Fruit fly (Drosophila melanogaster) whole organism, embryonic: ENCODE results near the gene CG15170.

Source experiments
- Bgb ChIP-seq: fragments of 200-800 bp; sonication (Bioruptor generic); IDR thresholded peaks from 2 replicates; pipeline ENCODE4 v1.3.6; 2022; ENCODE audit warnings: missing biosample characterization, missing genetic modification characterization; ENCODE audit not compliant: partially characterized antibody
- CG10321 ChIP-seq: fragments of 200-800 bp; sonication (Bioruptor generic); IDR thresholded peaks from 2 replicates; pipeline ENCODE4 v1.3.6; 2022; ENCODE audit warnings: missing biosample characterization, missing genetic modification characterization
- CG10462 ChIP-seq: fragments of 200-800 bp; sonication (Bioruptor generic); optimal IDR thresholded peaks from 2 replicates; lab custom pipeline; 2016; ENCODE audit warnings: missing biosample characterization, missing genetic modification characterization
- CG11085 ChIP-seq: fragments of 200-800 bp; sonication (Bioruptor generic); IDR thresholded peaks from 2 replicates; pipeline ENCODE4 v1.3.6; 2022; ENCODE audit warnings: missing biosample characterization, missing genetic modification characterization
- CG11560 ChIP-seq: fragments of 200-800 bp; sonication (Bioruptor generic); IDR thresholded peaks from 3 replicates; pipeline ENCODE4 v1.3.6; 2022; ENCODE audit warnings: missing biosample characterization, missing genetic modification characterization
- CG12155 ChIP-seq: fragments of 200-800 bp; sonication (Bioruptor generic); optimal IDR thresholded peaks from 3 replicates; lab custom pipeline; 2016; ENCODE audit warnings: missing biosample characterization, missing genetic modification characterization
- CG12299 ChIP-seq: fragments of 200-800 bp; sonication (Bioruptor generic); optimal IDR thresholded peaks from 2 replicates; lab custom pipeline; 2018; ENCODE audit warnings: missing biosample characterization, mild to moderate bottlenecking, missing genetic modification characterization
- CG1647 ChIP-seq: fragments of 200-800 bp; sonication (Bioruptor generic); optimal IDR thresholded peaks from 3 replicates; lab custom pipeline; 2016; ENCODE audit warnings: missing biosample characterization, missing genetic modification characterization
- CG17186 ChIP-seq: fragments of 200-800 bp; sonication (Bioruptor generic); optimal IDR thresholded peaks from 3 replicates; lab custom pipeline; 2017; ENCODE audit warnings: missing biosample characterization, missing genetic modification reagents, missing genetic modification characterization
- CG18476 ChIP-seq: fragments of 200-800 bp; sonication (Bioruptor generic); optimal IDR thresholded peaks from 2 replicates; lab custom pipeline; 2016; ENCODE audit warnings: missing biosample characterization, mild to moderate bottlenecking, missing genetic modification characterization
- CG18599 ChIP-seq: fragments of 200-800 bp; sonication (Bioruptor generic); optimal IDR thresholded peaks from 3 replicates; lab custom pipeline; 2017; ENCODE audit warnings: missing biosample characterization, missing genetic modification characterization, mild to moderate bottlenecking, moderate library complexity, missing genetic modification reagents
- CG18619 ChIP-seq: fragments of 200-800 bp; sonication (Bioruptor generic); optimal IDR thresholded peaks from 3 replicates; lab custom pipeline; 2017; ENCODE audit warnings: missing biosample characterization, mild to moderate bottlenecking, missing genetic modification characterization
- CG2120 ChIP-seq: fragments of 200-800 bp; sonication (Bioruptor generic); optimal IDR thresholded peaks from 3 replicates; lab custom pipeline; 2016; ENCODE audit warnings: missing biosample characterization, missing genetic modification characterization
- CG2678 ChIP-seq: fragments of 200-800 bp; sonication (Bioruptor generic); optimal IDR thresholded peaks from 3 replicates; lab custom pipeline; 2019; ENCODE audit warnings: missing biosample characterization, mild to moderate bottlenecking, missing genetic modification characterization, moderate library complexity
- CG2875 ChIP-seq: fragments of 200-800 bp; sonication (Bioruptor generic); optimal IDR thresholded peaks from 2 replicates; lab custom pipeline; 2017; ENCODE audit warnings: missing biosample characterization, mild to moderate bottlenecking, missing genetic modification characterization, missing genetic modification reagents
- CG2889 ChIP-seq: fragments of 200-800 bp; sonication (Bioruptor generic); IDR thresholded peaks from 3 replicates; pipeline ENCODE4 v1.3.6; 2022; ENCODE audit warnings: missing biosample characterization, missing genetic modification characterization
- CG30431 ChIP-seq: fragments of 200-800 bp; sonication (Bioruptor generic); optimal IDR thresholded peaks from 2 replicates; lab custom pipeline; 2017; ENCODE audit warnings: missing biosample characterization, missing genetic modification characterization
- CG31365 ChIP-seq: fragments of 200-800 bp; sonication (Bioruptor generic); optimal IDR thresholded peaks from 2 replicates; lab custom pipeline; 2018; ENCODE audit warnings: missing biosample characterization, mild to moderate bottlenecking, missing genetic modification characterization
- CG31441 ChIP-seq: fragments of 200-800 bp; sonication (Bioruptor generic); IDR thresholded peaks from 2 replicates; pipeline ENCODE4 v1.3.6; 2022; ENCODE audit warnings: missing biosample characterization, missing genetic modification characterization
- CG34376 ChIP-seq: fragments of 200-800 bp; sonication (Bioruptor generic); optimal IDR thresholded peaks from 2 replicates; lab custom pipeline; 2018; ENCODE audit warnings: missing biosample characterization, mild to moderate bottlenecking, missing genetic modification characterization
- CG4820 ChIP-seq: fragments of 200-800 bp; sonication (Bioruptor generic); optimal IDR thresholded peaks from 3 replicates; lab custom pipeline; 2016; ENCODE audit warnings: missing biosample characterization, missing genetic modification characterization
- CG5245 ChIP-seq: fragments of 200-800 bp; sonication (Bioruptor generic); optimal IDR thresholded peaks from 3 replicates; lab custom pipeline; 2016; ENCODE audit warnings: missing biosample characterization, missing genetic modification characterization
- CG6765 ChIP-seq: fragments of 200-800 bp; sonication (Bioruptor generic); optimal IDR thresholded peaks from 3 replicates; lab custom pipeline; 2017; ENCODE audit warnings: missing biosample characterization, mild to moderate bottlenecking, missing genetic modification characterization
- D ChIP-seq, 2 experiments: fragments of 200-800 bp in 1 of 2; fragments of >200 bp in 1 of 2; sonication (Bioruptor generic) in 1 of 2; optimal IDR thresholded peaks; 2 replicates in 1 of 2; 3 replicates in 1 of 2; lab custom pipeline; 2017; ENCODE audit warnings: mild to moderate bottlenecking in 1 of 2, missing biosample characterization in 1 of 2, missing genetic modification characterization in 1 of 2, missing genetic modification reagents in 1 of 2
- Doc3 ChIP-seq: fragments of 200-800 bp; sonication (Bioruptor generic); IDR thresholded peaks from 3 replicates; pipeline ENCODE4 v1.3.6; 2022; ENCODE audit warnings: missing biosample characterization, missing genetic modification characterization; ENCODE audit not compliant: partially characterized antibody
- Eip74EF ChIP-seq, 2 experiments: fragments of 200-800 bp in 1 of 2; fragments of >200 bp in 1 of 2; sonication (Bioruptor generic) in 1 of 2; optimal IDR thresholded peaks; 2 replicates each; lab custom pipeline; 2017 to 2019; ENCODE audit warnings: missing biosample characterization in 2 of 2, missing genetic modification characterization in 2 of 2, mild to moderate bottlenecking in 1 of 2, moderate library complexity in 1 of 2
- Ets65A ChIP-seq: fragments of 200-800 bp; sonication (Bioruptor generic); peaks from one replicate; lab custom pipeline; 2016; ENCODE audit warnings: missing biosample characterization, missing genetic modification characterization
- Ets97D ChIP-seq: fragments of 200-800 bp; sonication (Bioruptor generic); optimal IDR thresholded peaks from 3 replicates; lab custom pipeline; 2016; ENCODE audit warnings: missing biosample characterization, missing genetic modification characterization
- Fer1 ChIP-seq: fragments of 200-800 bp; sonication (Bioruptor generic); optimal IDR thresholded peaks from 2 replicates; lab custom pipeline; 2017; ENCODE audit warnings: missing biosample characterization, mild to moderate bottlenecking, missing genetic modification characterization
- HmgZ ChIP-seq: fragments of 200-800 bp; sonication (Bioruptor generic); optimal IDR thresholded peaks from 2 replicates; lab custom pipeline; 2018; ENCODE audit warnings: missing biosample characterization, mild to moderate bottlenecking, missing genetic modification characterization
- Kr ChIP-seq: fragments of 200-800 bp; sonication (Bioruptor generic); optimal IDR thresholded peaks from 2 replicates; lab custom pipeline; 2017; ENCODE audit warnings: missing biosample characterization, mild to moderate bottlenecking, missing genetic modification characterization
- Ssrp ChIP-seq: fragments of 200-800 bp; sonication (Bioruptor generic); optimal IDR thresholded peaks from 2 replicates; lab custom pipeline; 2018; ENCODE audit warnings: missing biosample characterization, mild to moderate bottlenecking, missing genetic modification characterization, moderate library complexity
- bcd ChIP-seq: fragments of 200-800 bp; sonication (Bioruptor generic); optimal IDR thresholded peaks from 2 replicates; lab custom pipeline; 2017; ENCODE audit warnings: missing biosample characterization, mild to moderate bottlenecking, missing genetic modification characterization
- bsh ChIP-seq, 2 experiments: fragments of 200-800 bp; sonication (Bioruptor generic); optimal IDR thresholded peaks; 2 replicates each; lab custom pipeline; 2017 to 2018; ENCODE audit warnings: mild to moderate bottlenecking in 2 of 2, missing biosample characterization in 2 of 2, missing genetic modification characterization in 2 of 2, moderate library complexity in 1 of 2
- chn ChIP-seq: fragments of 200-800 bp; sonication (Bioruptor generic); optimal IDR thresholded peaks from 2 replicates; lab custom pipeline; 2016; ENCODE audit warnings: missing biosample characterization, missing genetic modification characterization
- fd3F ChIP-seq: fragments of 200-800 bp; sonication (Bioruptor generic); optimal IDR thresholded peaks from 2 replicates; lab custom pipeline; 2018; ENCODE audit warnings: missing biosample characterization, mild to moderate bottlenecking, missing genetic modification characterization, moderate library complexity
- gfzf ChIP-seq: fragments of 200-800 bp; sonication (Bioruptor generic); optimal IDR thresholded peaks from 2 replicates; lab custom pipeline; 2016; ENCODE audit warnings: missing biosample characterization, mild to moderate bottlenecking, missing genetic modification characterization, moderate library complexity
- gsb-n ChIP-seq: fragments of 200-800 bp; sonication (Bioruptor generic); optimal IDR thresholded peaks from 3 replicates; lab custom pipeline; 2018; ENCODE audit warnings: missing biosample characterization, mild to moderate bottlenecking, missing genetic modification characterization
- lilli ChIP-seq: fragments of 200-800 bp; sonication (Bioruptor generic); optimal IDR thresholded peaks from 3 replicates; lab custom pipeline; 2016; ENCODE audit warnings: missing biosample characterization, missing genetic modification characterization
- onecut ChIP-seq: fragments of 200-800 bp; sonication (Bioruptor generic); IDR thresholded peaks from 2 replicates; pipeline ENCODE4 v1.3.6; 2022; ENCODE audit warnings: missing biosample characterization, missing genetic modification characterization
- org-1 ChIP-seq: fragments of 200-800 bp; sonication (Bioruptor generic); optimal IDR thresholded peaks from 2 replicates; lab custom pipeline; 2017; ENCODE audit warnings: missing biosample characterization, missing genetic modification characterization
- pho ChIP-seq: fragments of 200-800 bp; sonication (Bioruptor generic); optimal IDR thresholded peaks from 2 replicates; lab custom pipeline; 2016; ENCODE audit warnings: missing biosample characterization, missing genetic modification characterization
- prd ChIP-seq, 3 experiments: fragments of >200 bp in 2 of 3; fragments of 200-800 bp in 1 of 3; sonication (Bioruptor generic) in 1 of 3; optimal IDR thresholded peaks in 2 of 3; IDR thresholded peaks in 1 of 3; 2 replicates in 2 of 3; 3 replicates in 1 of 3; pipeline versions ENCODE4 v1.3.6 to Lab custom; 2017 to 2022; ENCODE audit warnings: missing biosample characterization in 1 of 3, missing genetic modification characterization in 1 of 3
- salm ChIP-seq: fragments of 200-800 bp; sonication (Bioruptor generic); optimal IDR thresholded peaks from 2 replicates; lab custom pipeline; 2018; ENCODE audit warnings: missing biosample characterization, mild to moderate bottlenecking, missing genetic modification characterization
- schlank ChIP-seq: fragments of 200-800 bp; sonication (Bioruptor generic); optimal IDR thresholded peaks from 2 replicates; lab custom pipeline; 2018; ENCODE audit warnings: missing biosample characterization, mild to moderate bottlenecking, missing genetic modification characterization
- sens ChIP-seq: fragments of 200-800 bp; sonication (Bioruptor generic); peaks from one replicate; lab custom pipeline; 2016; ENCODE audit warnings: missing biosample characterization, missing genetic modification characterization
- sqz ChIP-seq: fragments of 200-800 bp; sonication (Bioruptor generic); optimal IDR thresholded peaks from 3 replicates; lab custom pipeline; 2018; ENCODE audit warnings: missing biosample characterization, mild to moderate bottlenecking, missing genetic modification characterization
- usp ChIP-seq: fragments of >200 bp; optimal IDR thresholded peaks from 2 replicates; lab custom pipeline; 2017; ENCODE audit warnings: missing biosample characterization, missing genetic modification characterization

Gene CG15170

DNA sequence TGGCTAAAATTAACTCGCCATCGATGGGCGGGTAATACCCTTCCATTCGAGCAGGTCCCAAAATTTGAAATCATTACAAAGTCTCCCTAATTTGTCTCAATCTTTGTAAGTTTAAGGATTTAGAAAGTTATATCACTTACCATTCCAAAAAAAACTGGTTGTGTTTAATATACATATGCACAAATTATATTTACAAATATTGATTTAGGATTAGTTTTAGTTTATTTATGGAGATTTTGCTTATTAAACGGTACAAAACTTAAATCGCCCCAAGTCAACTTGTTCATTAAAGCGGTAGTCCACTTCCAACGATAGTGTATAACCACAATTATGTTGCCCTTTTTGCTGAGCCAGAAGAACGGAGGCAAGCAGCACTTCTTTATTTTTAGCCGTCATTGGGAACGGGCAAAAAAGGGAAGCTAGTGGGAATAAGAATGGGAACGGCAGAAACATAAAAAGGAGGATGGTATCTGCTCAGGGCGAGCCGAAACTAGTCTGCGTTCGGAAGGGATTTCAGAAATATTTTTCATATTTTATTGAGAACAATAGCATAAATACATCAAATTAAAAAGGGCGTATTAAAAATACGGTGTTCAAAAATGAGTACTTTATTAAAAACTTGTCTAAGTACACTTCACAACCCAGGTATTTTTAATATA lies 41.8 kb downstream of the CG15170 start (continued):
- TF ChIP-seq CG31365 (no peak), CG18619 (GFP tag; lab: Kevin White, UChicago) (peak; percentile 35), CG2678 (tag; lab: Kevin White, UChicago) (peak; percentile 83), CG11085 (GFP tag; lab: Robert Waterston, UW) (no peak), CG31441 (GFP tag; lab: Robert Waterston, UW) (peak; percentile 76), Kr (GFP tag; lab: Kevin White, UChicago) (no peak), onecut (GFP tag; lab: Robert Waterston, UW) (peak; percentile 44; the same call in 1 of the 2 replicates), schlank (tag; lab: Kevin White, UChicago) (no peak), Fer1 (GFP tag; lab: Kevin White, UChicago) (peak; percentile 7), fd3F (no peak), CG12155 (GFP tag; lab: Kevin White, UChicago) (no peak), CG5245 (GFP tag; lab: Kevin White, UChicago) (peak; percentile 8), sens (GFP tag; lab: Kevin White, UChicago) (peak; percentile 94), chn (GFP tag; lab: Kevin White, UChicago) (peak; percentile 25), Eip74EF (GFP tag; optimal IDR thresholded peaks at IDR 0.05; lab: Kevin White, UChicago) (peak in 1 of 2 experiments; percentile 57), CG11560 (tag; lab: Robert Waterston, UW) (no peak), CG34376 (GFP tag; lab: Kevin White, UChicago) (no peak), gsb-n (tag; lab: Kevin White, UChicago) (peak; percentile 78), Ssrp (peak; percentile 81), CG4820 (GFP tag; lab: Kevin White, UChicago) (peak; percentile 48), CG17186 (GFP tag; lab: Kevin White, UChicago) (peak; percentile 17), Ets65A (GFP tag; lab: Kevin White, UChicago) (peak; percentile 80), salm (tag; lab: Kevin White, UChicago) (peak; percentile 70), org-1 (GFP tag; lab: Kevin White, UChicago) (peak; percentile 54), sqz (GFP tag; lab: Kevin White, UChicago) (peak; percentile 35), pho (GFP tag; lab: Kevin White, UChicago) (peak; percentile 9), CG2120 (peak; percentile 24), CG18599 (GFP tag; lab: Kevin White, UChicago) (peak; percentile 50), CG6765 (GFP tag; lab: Kevin White, UChicago) (no peak), Bgb (GFP tag; lab: Robert Waterston, UW) (no peak), HmgZ (tag; lab: Kevin White, UChicago) (peak; percentile 5), bcd (GFP tag; lab: Kevin White, UChicago) (peak; percentile 46), prd (optimal IDR thresholded peaks at IDR 0.05; lab: Kevin White, UChicago) (no peak), prd (GFP tag; IDR thresholded peaks at IDR 0.05; lab: Robert Waterston, UW) (peak; percentile 63; the same call in 2 of the 3 replicates), CG18476 (GFP tag; lab: Kevin White, UChicago) (peak; percentile 2), CG10321 (no peak), CG30431 (GFP tag; lab: Kevin White, UChicago) (peak; percentile 66), CG2875 (GFP tag; lab: Kevin White, UChicago) (peak; percentile 69), D (optimal IDR thresholded peaks at IDR 0.05; lab: Kevin White, UChicago) (no peak), D (GFP tag; optimal IDR thresholded peaks at IDR 0.05; lab: Kevin White, UChicago) (peak; percentile 79), gfzf (GFP tag; lab: Kevin White, UChicago) (no peak), CG1647 (GFP tag; lab: Kevin White, UChicago) (no peak), bsh (GFP tag; optimal IDR thresholded peaks at IDR 0.05; lab: Kevin White, UChicago) (peak; percentile 93 to 95), CG12299 (peak; percentile 34), Ets97D (no peak), Doc3 (GFP tag; lab: Robert Waterston, UW) (no peak), CG2889 (no peak), lilli (GFP tag; lab: Kevin White, UChicago) (peak; percentile 28), CG10462 (GFP tag; lab: Kevin White, UChicago) (peak; percentile 19), usp (GFP tag; lab: Kevin White, UChicago) (no peak)
